Fruit fly (Drosophila melanogaster) whole organism, embryonic: Measurements from ENCODE around the gene CG12594.

Experiments used
- ATbp ChIP-seq: fragments of 200-800 bp; sonication (Bioruptor generic); optimal IDR thresholded peaks from 2 replicates; lab custom pipeline; 2017; ENCODE audit warnings: missing biosample characterization, mild to moderate bottlenecking, missing genetic modification characterization, missing genetic modification reagents
- C15 ChIP-seq: fragments of 200-800 bp; sonication (Bioruptor generic); IDR thresholded peaks from 3 replicates; pipeline ENCODE4 v1.3.6; 2022; ENCODE audit warnings: missing biosample characterization, missing genetic modification characterization
- CG10209 ChIP-seq: fragments of 200-800 bp; sonication (Bioruptor generic); optimal IDR thresholded peaks from 3 replicates; lab custom pipeline; 2017; ENCODE audit warnings: missing biosample characterization, mild to moderate bottlenecking, missing genetic modification characterization, missing genetic modification reagents
- CG10565 ChIP-seq: fragments of 200-800 bp; sonication (Bioruptor generic); optimal IDR thresholded peaks from 3 replicates; lab custom pipeline; 2016; ENCODE audit warnings: missing biosample characterization, mild to moderate bottlenecking, missing genetic modification characterization
- CG12659 ChIP-seq: fragments of 200-800 bp; sonication (Bioruptor generic); optimal IDR thresholded peaks from 3 replicates; lab custom pipeline; 2017; ENCODE audit warnings: mild to moderate bottlenecking, missing biosample characterization, missing genetic modification reagents, missing genetic modification characterization
- CG15514 ChIP-seq: fragments of 200-800 bp; sonication (Bioruptor generic); optimal IDR thresholded peaks from 3 replicates; lab custom pipeline; 2017; ENCODE audit warnings: missing biosample characterization, missing genetic modification characterization, mild to moderate bottlenecking, moderate library complexity, missing genetic modification reagents
- CG15696 ChIP-seq: fragments of 200-800 bp; sonication (Bioruptor generic); optimal IDR thresholded peaks from 2 replicates; lab custom pipeline; 2019; ENCODE audit warnings: missing biosample characterization, mild to moderate bottlenecking, missing genetic modification characterization, moderate library complexity
- CG16813 ChIP-seq: fragments of 200-800 bp; sonication (Bioruptor generic); IDR thresholded peaks from 3 replicates; pipeline ENCODE4 v1.3.6; 2022; ENCODE audit warnings: missing biosample characterization, missing genetic modification characterization; ENCODE audit not compliant: partially characterized antibody
- CG18476 ChIP-seq: fragments of 200-800 bp; sonication (Bioruptor generic); optimal IDR thresholded peaks from 2 replicates; lab custom pipeline; 2016; ENCODE audit warnings: missing biosample characterization, mild to moderate bottlenecking, missing genetic modification characterization
- CG2129 ChIP-seq: fragments of 200-800 bp; sonication (Bioruptor generic); IDR thresholded peaks from 2 replicates; pipeline ENCODE4 v1.3.6; 2022; ENCODE audit warnings: missing biosample characterization, missing genetic modification characterization; ENCODE audit not compliant: partially characterized antibody
- CG32532 ChIP-seq: fragments of 200-800 bp; sonication (Bioruptor generic); IDR thresholded peaks from 2 replicates; pipeline ENCODE4 v1.3.6; 2022; ENCODE audit warnings: missing biosample characterization, missing genetic modification characterization
- CG34376 ChIP-seq: fragments of 200-800 bp; sonication (Bioruptor generic); optimal IDR thresholded peaks from 2 replicates; lab custom pipeline; 2018; ENCODE audit warnings: missing biosample characterization, mild to moderate bottlenecking, missing genetic modification characterization
- CG4854 ChIP-seq: fragments of 200-800 bp; sonication (Bioruptor generic); optimal IDR thresholded peaks from 2 replicates; lab custom pipeline; 2016; ENCODE audit warnings: missing biosample characterization, missing genetic modification characterization, inconsistent platforms
- CG5953 ChIP-seq: fragments of 200-800 bp; sonication (Bioruptor generic); IDR thresholded peaks from 2 replicates; pipeline ENCODE4 v1.3.6; 2022; ENCODE audit warnings: missing biosample characterization, missing genetic modification characterization
- CG6765 ChIP-seq: fragments of 200-800 bp; sonication (Bioruptor generic); optimal IDR thresholded peaks from 3 replicates; lab custom pipeline; 2017; ENCODE audit warnings: missing biosample characterization, mild to moderate bottlenecking, missing genetic modification characterization
- CG7839 ChIP-seq: fragments of 200-800 bp; sonication (Bioruptor generic); optimal IDR thresholded peaks from 3 replicates; lab custom pipeline; 2018; ENCODE audit warnings: missing biosample characterization, mild to moderate bottlenecking, missing genetic modification characterization, moderate library complexity
- CG7987 ChIP-seq: fragments of 200-800 bp; sonication (Bioruptor generic); optimal IDR thresholded peaks from 2 replicates; lab custom pipeline; 2018; ENCODE audit warnings: missing biosample characterization, mild to moderate bottlenecking, missing genetic modification characterization, moderate library complexity
- CG8388 ChIP-seq: fragments of 200-800 bp; sonication (Bioruptor generic); optimal IDR thresholded peaks from 2 replicates; lab custom pipeline; 2019; ENCODE audit warnings: missing biosample characterization, mild to moderate bottlenecking, missing genetic modification characterization, moderate library complexity
- CG8765 ChIP-seq: fragments of 200-800 bp; sonication (Bioruptor generic); IDR thresholded peaks from 2 replicates; pipeline ENCODE4 v1.3.6; 2022; ENCODE audit warnings: missing biosample characterization, missing genetic modification characterization
- CG9215 ChIP-seq: fragments of 200-800 bp; sonication (Bioruptor generic); IDR thresholded peaks from 2 replicates; pipeline ENCODE4 v1.3.6; 2022; ENCODE audit warnings: missing biosample characterization, missing genetic modification characterization
- Dip2 ChIP-seq: fragments of 200-800 bp; sonication (Bioruptor generic); IDR thresholded peaks from 2 replicates; pipeline ENCODE4 v1.3.6; 2022; ENCODE audit warnings: missing biosample characterization, missing genetic modification characterization
- Dref ChIP-seq: fragments of 200-800 bp; sonication (Bioruptor generic); IDR thresholded peaks from 2 replicates; pipeline ENCODE4 v1.3.6; 2022; ENCODE audit warnings: missing biosample characterization, missing genetic modification characterization
- H15 ChIP-seq: fragments of 200-800 bp; sonication (Bioruptor generic); IDR thresholded peaks from 3 replicates; pipeline ENCODE4 v1.3.6; 2022; ENCODE audit warnings: missing biosample characterization, missing genetic modification characterization
- Hand ChIP-seq: fragments of 200-800 bp; sonication (Bioruptor generic); optimal IDR thresholded peaks from 2 replicates; lab custom pipeline; 2017; ENCODE audit warnings: mild to moderate bottlenecking, missing biosample characterization, missing genetic modification reagents, missing genetic modification characterization
- Kr ChIP-seq: fragments of 200-800 bp; sonication (Bioruptor generic); optimal IDR thresholded peaks from 2 replicates; lab custom pipeline; 2017; ENCODE audit warnings: missing biosample characterization, mild to moderate bottlenecking, missing genetic modification characterization
- NfI ChIP-seq: fragments of 200-800 bp; sonication (Bioruptor generic); optimal IDR thresholded peaks from 3 replicates; lab custom pipeline; 2018; ENCODE audit warnings: missing biosample characterization, mild to moderate bottlenecking, missing genetic modification characterization, moderate library complexity
- PHDP ChIP-seq: fragments of 200-800 bp; sonication (Bioruptor generic); optimal IDR thresholded peaks from 3 replicates; lab custom pipeline; 2018; ENCODE audit warnings: missing biosample characterization, mild to moderate bottlenecking, missing genetic modification characterization, moderate library complexity
- Sin3A ChIP-seq: fragments of >200 bp; optimal IDR thresholded peaks from 2 replicates; lab custom pipeline; 2018
- Tbp ChIP-seq: fragments of >200 bp; optimal IDR thresholded peaks from 2 replicates; lab custom pipeline; 2018; ENCODE audit warnings: missing biosample characterization, missing genetic modification characterization
- Xrp1 ChIP-seq: fragments of 200-800 bp; sonication (Bioruptor generic); IDR thresholded peaks from 2 replicates; pipeline ENCODE4 v1.3.6; 2022; ENCODE audit warnings: missing biosample characterization, missing genetic modification characterization
- br ChIP-seq: fragments of >200 bp; optimal IDR thresholded peaks from 2 replicates; lab custom pipeline; 2017
- bsh ChIP-seq, 2 experiments: fragments of 200-800 bp; sonication (Bioruptor generic); optimal IDR thresholded peaks; 2 replicates each; lab custom pipeline; 2017 to 2018; ENCODE audit warnings: mild to moderate bottlenecking in 2 of 2, missing biosample characterization in 2 of 2, missing genetic modification characterization in 2 of 2, moderate library complexity in 1 of 2
- ci ChIP-seq: fragments of 200-800 bp; sonication (Bioruptor generic); IDR thresholded peaks from 3 replicates; pipeline ENCODE4 v1.3.6; 2022; ENCODE audit warnings: missing biosample characterization, missing genetic modification characterization
- corto ChIP-seq: fragments of 200-800 bp; sonication (Bioruptor generic); optimal IDR thresholded peaks from 2 replicates; lab custom pipeline; 2016; ENCODE audit warnings: missing biosample characterization, mild to moderate bottlenecking, missing genetic modification characterization, moderate library complexity
- gsb-n ChIP-seq: fragments of 200-800 bp; sonication (Bioruptor generic); optimal IDR thresholded peaks from 3 replicates; lab custom pipeline; 2018; ENCODE audit warnings: missing biosample characterization, mild to moderate bottlenecking, missing genetic modification characterization
- jumu ChIP-seq: fragments of 200-800 bp; sonication (Bioruptor generic); optimal IDR thresholded peaks from 3 replicates; lab custom pipeline; 2016; ENCODE audit warnings: missing biosample characterization, missing genetic modification characterization
- lmd ChIP-seq: fragments of 200-800 bp; sonication (Bioruptor generic); IDR thresholded peaks from 2 replicates; pipeline ENCODE4 v1.3.6; 2022; ENCODE audit warnings: missing biosample characterization, missing genetic modification characterization
- odd ChIP-seq: fragments of 200-800 bp; sonication (Bioruptor generic); optimal IDR thresholded peaks from 2 replicates; lab custom pipeline; 2017; ENCODE audit warnings: missing biosample characterization, mild to moderate bottlenecking, missing genetic modification characterization
- p53 ChIP-seq: fragments of 200-800 bp; sonication (Bioruptor generic); optimal IDR thresholded peaks from 2 replicates; lab custom pipeline; 2016; ENCODE audit warnings: missing biosample characterization, missing genetic modification characterization
- peb ChIP-seq: fragments of 200-800 bp; sonication (Bioruptor generic); IDR thresholded peaks from 2 replicates; pipeline ENCODE4 v1.3.6; 2022; ENCODE audit warnings: missing biosample characterization, missing genetic modification characterization
- prd ChIP-seq, 3 experiments: fragments of >200 bp in 2 of 3; fragments of 200-800 bp in 1 of 3; sonication (Bioruptor generic) in 1 of 3; optimal IDR thresholded peaks in 2 of 3; IDR thresholded peaks in 1 of 3; 2 replicates in 2 of 3; 3 replicates in 1 of 3; pipeline versions ENCODE4 v1.3.6 to Lab custom; 2017 to 2022; ENCODE audit warnings: missing biosample characterization in 1 of 3, missing genetic modification characterization in 1 of 3
- schlank ChIP-seq: fragments of 200-800 bp; sonication (Bioruptor generic); optimal IDR thresholded peaks from 2 replicates; lab custom pipeline; 2018; ENCODE audit warnings: missing biosample characterization, mild to moderate bottlenecking, missing genetic modification characterization
- scrt ChIP-seq: fragments of 200-800 bp; sonication (Bioruptor generic); optimal IDR thresholded peaks from 2 replicates; lab custom pipeline; 2018; ENCODE audit warnings: missing biosample characterization, mild to moderate bottlenecking, missing genetic modification characterization, moderate library complexity
- slou ChIP-seq: fragments of 200-800 bp; sonication (Bioruptor generic); optimal IDR thresholded peaks from 3 replicates; lab custom pipeline; 2016; ENCODE audit warnings: missing biosample characterization, missing genetic modification characterization
- slp2 ChIP-seq: fragments of 200-800 bp; sonication (Bioruptor generic); optimal IDR thresholded peaks from 2 replicates; lab custom pipeline; 2016; ENCODE audit warnings: missing biosample characterization, missing genetic modification characterization
- trem ChIP-seq: fragments of 200-800 bp; optimal IDR thresholded peaks from 3 replicates; lab custom pipeline; 2019; ENCODE audit warnings: missing biosample characterization, mild to moderate bottlenecking, missing genetic modification characterization, moderate library complexity
- ttk ChIP-seq: fragments of 200-800 bp; sonication (Bioruptor generic); IDR thresholded peaks from 2 replicates; pipeline ENCODE4 v2.1.2; 2022; ENCODE audit warnings: missing biosample characterization, missing genetic modification characterization
- zen2 ChIP-seq: fragments of 200-800 bp; sonication (Bioruptor generic); IDR thresholded peaks from 3 replicates; pipeline ENCODE4 v1.3.6; 2022; ENCODE audit warnings: missing biosample characterization, missing genetic modification characterization; ENCODE audit not compliant: partially characterized antibody
- zf30C ChIP-seq: fragments of 200-800 bp; sonication (Bioruptor generic); optimal IDR thresholded peaks from 3 replicates; lab custom pipeline; 2018; ENCODE audit warnings: missing biosample characterization, mild to moderate bottlenecking, missing genetic modification characterization

Gene CG12594

dm6 chr3R:11779357-11780018, 58.0 kb downstream of the CG12594 start (continued):
- TF ChIP-seq gsb-n, result peak; percentile 91
- peak; percentile 28 for TF ChIP-seq jumu (GFP tag; lab: Kevin White, UChicago)
- TF ChIP-seq CG16813 (GFP tag; lab: Robert Waterston, UW), result no peak
- no peak for TF ChIP-seq Dref (GFP tag; lab: Robert Waterston, UW)
- peak; percentile 76 to 91 for TF ChIP-seq bsh (GFP tag; optimal IDR thresholded peaks at IDR 0.05; lab: Kevin White, UChicago)
- TF ChIP-seq CG34376 (GFP tag; lab: Kevin White, UChicago), result no peak
- no peak for TF ChIP-seq slou (GFP tag; lab: Kevin White, UChicago)
- peak; percentile 85 for TF ChIP-seq CG8388 (GFP tag; lab: Kevin White, UChicago)
- peak; percentile 51 for TF ChIP-seq ttk (GFP tag; lab: Robert Waterston, UW)
- 0 out of 3 replicates have a peak, but pooled peaks have one; percentile 30 for TF ChIP-seq H15
- TF ChIP-seq p53, result no peak
- TF ChIP-seq ci, result peak; percentile 70; the same call in 1 of the 3 replicates
- TF ChIP-seq NfI (GFP tag; lab: Kevin White, UChicago), result peak; percentile 65
- no peak for TF ChIP-seq zf30C (GFP tag; lab: Kevin White, UChicago)
- peak; percentile 81 for TF ChIP-seq trem (tag; lab: Kevin White, UChicago)
- no peak for TF ChIP-seq prd (optimal IDR thresholded peaks at IDR 0.05; lab: Kevin White, UChicago)
- peak; percentile 77 for TF ChIP-seq prd (GFP tag; IDR thresholded peaks at IDR 0.05; lab: Robert Waterston, UW)
- no peak for TF ChIP-seq zen2
- peak; percentile 53 for TF ChIP-seq CG4854
- no peak for TF ChIP-seq CG32532
- TF ChIP-seq scrt (GFP tag; lab: Kevin White, UChicago), result peak; percentile 52
- TF ChIP-seq slp2 (GFP tag; lab: Kevin White, UChicago), result peak; percentile 58
- no peak for TF ChIP-seq CG6765 (GFP tag; lab: Kevin White, UChicago)
- peak; percentile 48 for TF ChIP-seq CG12659 (GFP tag; lab: Kevin White, UChicago)
- TF ChIP-seq Tbp, result no peak
- no peak for TF ChIP-seq Hand (GFP tag; lab: Kevin White, UChicago)
- no peak for TF ChIP-seq CG9215 (GFP tag; lab: Robert Waterston, UW)
- peak; percentile 29 for TF ChIP-seq CG10565 (GFP tag; lab: Kevin White, UChicago)
- TF ChIP-seq CG2129 (GFP tag; lab: Robert Waterston, UW), result no peak
- peak; percentile 77 for TF ChIP-seq Xrp1 (GFP tag; lab: Robert Waterston, UW)
- TF ChIP-seq PHDP (tag; lab: Kevin White, UChicago), result peak; percentile 63
- peak; percentile 86 for TF ChIP-seq CG15696 (tag; lab: Kevin White, UChicago)
- peak; percentile 53 for TF ChIP-seq peb (GFP tag; lab: Robert Waterston, UW)
- TF ChIP-seq schlank (tag; lab: Kevin White, UChicago), result no peak
- no peak for TF ChIP-seq CG7987 (GFP tag; lab: Kevin White, UChicago)
- TF ChIP-seq corto (GFP tag; lab: Kevin White, UChicago), result peak; percentile 76
- peak; percentile 50; the same call in 1 of the 2 replicates for TF ChIP-seq CG5953
- TF ChIP-seq Kr (GFP tag; lab: Kevin White, UChicago), result no peak
- TF ChIP-seq CG10209 (GFP tag; lab: Kevin White, UChicago), result peak; percentile 70
- TF ChIP-seq CG18476 (GFP tag; lab: Kevin White, UChicago), result peak; percentile 78
- peak; percentile 84 for TF ChIP-seq CG7839 (tag; lab: Kevin White, UChicago)
- peak; percentile 69 for TF ChIP-seq ATbp (GFP tag; lab: Kevin White, UChicago)
- no peak for TF ChIP-seq CG15514 (GFP tag; lab: Kevin White, UChicago)
- TF ChIP-seq Dip2 (GFP tag; lab: Robert Waterston, UW), result no peak
- TF ChIP-seq lmd, result peak; percentile 67; the same call in 1 of the 2 replicates
- peak; percentile 63 for TF ChIP-seq odd (GFP tag; lab: Kevin White, UChicago)
- no peak for TF ChIP-seq C15 (GFP tag; lab: Robert Waterston, UW)
- no peak for TF ChIP-seq Sin3A
- TF ChIP-seq CG8765 (GFP tag; lab: Robert Waterston, UW), result peak; percentile 32; the same call in 1 of the 2 replicates
- TF ChIP-seq br (lab: Kevin White, UChicago), result no peak
